Fruit fly (Drosophila melanogaster): Measurements from ENCODE around the gene CG7988.

DNA sequence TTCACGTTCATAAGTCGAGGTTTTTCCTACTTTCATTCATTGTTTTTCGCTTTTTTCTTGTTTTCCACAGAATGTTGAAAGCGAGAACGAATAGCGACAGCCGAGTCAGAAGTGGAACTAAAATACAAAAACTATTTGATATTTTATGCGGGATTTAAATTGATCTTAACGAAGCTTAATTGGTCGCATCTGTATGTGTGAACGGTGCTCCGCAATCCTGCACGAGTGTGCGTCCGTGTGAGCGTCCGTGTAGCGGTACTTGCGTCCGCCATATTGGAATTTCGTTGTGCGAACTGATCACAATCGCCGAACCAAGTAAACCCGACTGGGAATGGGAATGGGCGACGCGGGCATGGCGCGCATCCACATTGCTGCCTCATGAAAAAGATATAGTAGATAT, 11.9 kb downstream of the CG7988 start:
- TF ChIP-seq h (optimal IDR thresholded peaks at IDR 0.05) (no peak), Sin3A (optimal IDR thresholded peaks at IDR 0.05) (no peak), insv (optimal IDR thresholded peaks at IDR 0.05) (no peak), ttk (optimal IDR thresholded peaks at IDR 0.05) (no peak), psq (optimal IDR thresholded peaks at IDR 0.05) (no peak), Myc (optimal IDR thresholded peaks at IDR 0.05) (no peak)

All from Kc167 (cell line).